Fruit fly (Drosophila melanogaster) whole organism, embryonic: ENCODE data around the gene Polr1H.

Source experiments
- Adf1 ChIP-seq: fragments of 200-800 bp; sonication (Bioruptor generic); IDR thresholded peaks from 2 replicates; pipeline ENCODE4 v1.3.6; 2022; ENCODE audit warnings: missing biosample characterization, missing genetic modification characterization
- B-H2 ChIP-seq: fragments of 200-800 bp; sonication (Bioruptor generic); optimal IDR thresholded peaks from 2 replicates; lab custom pipeline; 2018; ENCODE audit warnings: missing biosample characterization, mild to moderate bottlenecking, missing genetic modification characterization
- Bgb ChIP-seq: fragments of 200-800 bp; sonication (Bioruptor generic); IDR thresholded peaks from 2 replicates; pipeline ENCODE4 v1.3.6; 2022; ENCODE audit warnings: missing biosample characterization, missing genetic modification characterization; ENCODE audit not compliant: partially characterized antibody
- Blimp-1 ChIP-seq: fragments of 200-800 bp; sonication (Bioruptor generic); optimal IDR thresholded peaks from 3 replicates; lab custom pipeline; 2018; ENCODE audit warnings: missing biosample characterization, missing genetic modification characterization, mild to moderate bottlenecking, moderate library complexity, missing genetic modification reagents
- CG11504 ChIP-seq: fragments of 200-800 bp; sonication (Bioruptor generic); optimal IDR thresholded peaks from 3 replicates; lab custom pipeline; 2019; ENCODE audit warnings: missing biosample characterization, mild to moderate bottlenecking, missing genetic modification characterization, moderate library complexity
- CG13287 ChIP-seq: fragments of 200-800 bp; sonication (Bioruptor generic); IDR thresholded peaks from 2 replicates; pipeline ENCODE4 v1.3.6; 2022; ENCODE audit warnings: missing biosample characterization, missing genetic modification characterization; ENCODE audit not compliant: partially characterized antibody
- CG15011 ChIP-seq: fragments of 200-800 bp; sonication (Bioruptor generic); optimal IDR thresholded peaks from 3 replicates; lab custom pipeline; 2018; ENCODE audit warnings: missing biosample characterization, mild to moderate bottlenecking, missing genetic modification characterization
- CG15479 ChIP-seq: fragments of 200-800 bp; sonication (Bioruptor generic); optimal IDR thresholded peaks from 3 replicates; lab custom pipeline; 2019; ENCODE audit warnings: missing biosample characterization, mild to moderate bottlenecking, missing genetic modification characterization, moderate library complexity
- CG17359 ChIP-seq: fragments of 200-800 bp; sonication (Bioruptor generic); optimal IDR thresholded peaks from 3 replicates; lab custom pipeline; 2018; ENCODE audit warnings: missing biosample characterization, mild to moderate bottlenecking, missing genetic modification characterization, moderate library complexity
- CG17912 ChIP-seq: fragments of 200-800 bp; sonication (Bioruptor generic); optimal IDR thresholded peaks from 2 replicates; lab custom pipeline; 2018; ENCODE audit warnings: missing biosample characterization, mild to moderate bottlenecking, missing genetic modification characterization
- CG18764 ChIP-seq: fragments of 200-800 bp; sonication (Bioruptor generic); optimal IDR thresholded peaks from 3 replicates; lab custom pipeline; 2016; ENCODE audit warnings: missing biosample characterization, missing genetic modification characterization
- CG2199 ChIP-seq: fragments of 200-800 bp; sonication (Bioruptor generic); IDR thresholded peaks from 3 replicates; pipeline ENCODE4 v1.3.6; 2022; ENCODE audit warnings: missing biosample characterization, missing genetic modification characterization
- CG30403 ChIP-seq: fragments of 200-800 bp; sonication (Bioruptor generic); optimal IDR thresholded peaks from 3 replicates; lab custom pipeline; 2016; ENCODE audit warnings: missing biosample characterization, missing genetic modification characterization
- CG3163 ChIP-seq: fragments of 200-800 bp; sonication (Bioruptor generic); optimal IDR thresholded peaks from 3 replicates; lab custom pipeline; 2016; ENCODE audit warnings: missing biosample characterization, missing genetic modification characterization
- CG5180 ChIP-seq: fragments of 200-800 bp; sonication (Bioruptor generic); optimal IDR thresholded peaks from 3 replicates; lab custom pipeline; 2017; ENCODE audit warnings: missing biosample characterization, missing genetic modification characterization, mild to moderate bottlenecking, moderate library complexity, missing genetic modification reagents
- CG5245 ChIP-seq: fragments of 200-800 bp; sonication (Bioruptor generic); optimal IDR thresholded peaks from 3 replicates; lab custom pipeline; 2016; ENCODE audit warnings: missing biosample characterization, missing genetic modification characterization
- CG7839 ChIP-seq: fragments of 200-800 bp; sonication (Bioruptor generic); optimal IDR thresholded peaks from 3 replicates; lab custom pipeline; 2018; ENCODE audit warnings: missing biosample characterization, mild to moderate bottlenecking, missing genetic modification characterization, moderate library complexity
- CG8478 ChIP-seq: fragments of >200 bp; optimal IDR thresholded peaks from 2 replicates; lab custom pipeline; 2018
- Deaf1 ChIP-seq: fragments of 200-800 bp; optimal IDR thresholded peaks from 3 replicates; lab custom pipeline; 2019; ENCODE audit warnings: missing biosample characterization, mild to moderate bottlenecking, missing genetic modification characterization, moderate library complexity
- Ets65A ChIP-seq: fragments of 200-800 bp; sonication (Bioruptor generic); peaks from one replicate; lab custom pipeline; 2016; ENCODE audit warnings: missing biosample characterization, missing genetic modification characterization
- Hr78 ChIP-seq, 2 experiments: fragments of 200-800 bp in 1 of 2; fragments of >200 bp in 1 of 2; sonication (Bioruptor generic) in 1 of 2; optimal IDR thresholded peaks; 2 replicates each; lab custom pipeline; 2017 to 2019; ENCODE audit warnings: missing biosample characterization in 2 of 2, missing genetic modification characterization in 2 of 2, mild to moderate bottlenecking in 1 of 2, moderate library complexity in 1 of 2
- Jarid2 ChIP-seq: fragments of 200-800 bp; sonication (Bioruptor generic); optimal IDR thresholded peaks from 3 replicates; lab custom pipeline; 2017; ENCODE audit warnings: mild to moderate bottlenecking, missing biosample characterization, missing genetic modification reagents, missing genetic modification characterization
- Med ChIP-seq: fragments of 200-800 bp; sonication (Bioruptor generic); peaks from one replicate; lab custom pipeline; 2016; ENCODE audit warnings: missing biosample characterization, missing genetic modification characterization, mild to moderate bottlenecking, inconsistent platforms, moderate library complexity
- abd-A ChIP-seq: fragments of 200-800 bp; sonication (Bioruptor generic); optimal IDR thresholded peaks from 3 replicates; lab custom pipeline; 2019; ENCODE audit warnings: missing biosample characterization, mild to moderate bottlenecking, missing genetic modification characterization, moderate library complexity
- cg ChIP-seq: fragments of 200-800 bp; sonication (Bioruptor generic); optimal IDR thresholded peaks from 3 replicates; lab custom pipeline; 2019; ENCODE audit warnings: missing biosample characterization, mild to moderate bottlenecking, missing genetic modification characterization, moderate library complexity
- chinmo ChIP-seq: fragments of 200-800 bp; sonication (Bioruptor generic); IDR thresholded peaks from 4 replicates; pipeline ENCODE4 v1.3.6; 2022; ENCODE audit warnings: missing biosample characterization, missing genetic modification characterization; ENCODE audit not compliant: partially characterized antibody
- chm ChIP-seq: fragments of 200-800 bp; sonication (Bioruptor generic); IDR thresholded peaks from 2 replicates; pipeline ENCODE4 v1.3.6; 2022; ENCODE audit warnings: missing biosample characterization, missing genetic modification characterization
- crol ChIP-seq: fragments of 200-800 bp; sonication (Bioruptor generic); IDR thresholded peaks from 2 replicates; pipeline ENCODE4 v1.3.6; 2022; ENCODE audit warnings: missing biosample characterization, missing genetic modification characterization
- dati ChIP-seq: fragments of 200-800 bp; sonication (Bioruptor generic); IDR thresholded peaks from 2 replicates; pipeline ENCODE4 v1.3.6; 2022; ENCODE audit warnings: missing biosample characterization, missing genetic modification characterization
- gsb-n ChIP-seq: fragments of 200-800 bp; sonication (Bioruptor generic); optimal IDR thresholded peaks from 3 replicates; lab custom pipeline; 2018; ENCODE audit warnings: missing biosample characterization, mild to moderate bottlenecking, missing genetic modification characterization
- her ChIP-seq: fragments of 200-800 bp; sonication (Bioruptor generic); optimal IDR thresholded peaks from 2 replicates; lab custom pipeline; 2016; ENCODE audit warnings: missing biosample characterization, missing genetic modification characterization
- mam ChIP-seq: fragments of 200-800 bp; sonication (Bioruptor generic); optimal IDR thresholded peaks from 3 replicates; lab custom pipeline; 2016; ENCODE audit warnings: missing biosample characterization, missing genetic modification characterization
- nom ChIP-seq: fragments of 200-800 bp; sonication (Bioruptor generic); optimal IDR thresholded peaks from 2 replicates; lab custom pipeline; 2017; ENCODE audit warnings: missing biosample characterization, missing genetic modification characterization, mild to moderate bottlenecking, moderate library complexity, missing genetic modification reagents
- pzg ChIP-seq: fragments of 200-800 bp; sonication (Bioruptor generic); optimal IDR thresholded peaks from 3 replicates; lab custom pipeline; 2018; ENCODE audit warnings: missing biosample characterization, mild to moderate bottlenecking, missing genetic modification characterization, moderate library complexity
- sens ChIP-seq: fragments of 200-800 bp; sonication (Bioruptor generic); peaks from one replicate; lab custom pipeline; 2016; ENCODE audit warnings: missing biosample characterization, missing genetic modification characterization
- sqz ChIP-seq: fragments of 200-800 bp; sonication (Bioruptor generic); optimal IDR thresholded peaks from 3 replicates; lab custom pipeline; 2018; ENCODE audit warnings: missing biosample characterization, mild to moderate bottlenecking, missing genetic modification characterization
- sr ChIP-seq: fragments of 200-800 bp; sonication (Bioruptor generic); IDR thresholded peaks from 3 replicates; pipeline ENCODE4 v1.3.6; 2022; ENCODE audit warnings: missing biosample characterization, missing genetic modification characterization
- ssp ChIP-seq: fragments of 200-800 bp; sonication (Bioruptor generic); IDR thresholded peaks from 2 replicates; pipeline ENCODE4 v1.3.6; 2022; ENCODE audit warnings: missing biosample characterization, missing genetic modification characterization
- tna ChIP-seq: fragments of 200-800 bp; sonication (Bioruptor generic); IDR thresholded peaks from 2 replicates; pipeline ENCODE4 v1.3.6; 2022; ENCODE audit warnings: missing biosample characterization, missing genetic modification characterization; ENCODE audit not compliant: partially characterized antibody
- vvl ChIP-seq: fragments of 200-800 bp; sonication (Bioruptor generic); IDR thresholded peaks from 2 replicates; pipeline ENCODE4 v1.3.6; 2022; ENCODE audit warnings: missing biosample characterization, missing genetic modification characterization
- z ChIP-seq: fragments of 200-800 bp; sonication (Bioruptor generic); IDR thresholded peaks from 3 replicates; pipeline ENCODE4 v1.3.6; 2022; ENCODE audit warnings: missing biosample characterization, missing genetic modification characterization
- zen2 ChIP-seq: fragments of 200-800 bp; sonication (Bioruptor generic); IDR thresholded peaks from 3 replicates; pipeline ENCODE4 v1.3.6; 2022; ENCODE audit warnings: missing biosample characterization, missing genetic modification characterization; ENCODE audit not compliant: partially characterized antibody

Polr1H gene

dm6 chr3R:21793760-21794159 is 16.1 kb upstream of the Polr1H start:
- TF ChIP-seq sqz (GFP tag; lab: Kevin White, UChicago) (no peak), CG7839 (tag; lab: Kevin White, UChicago) (no peak), cg (peak; percentile 62), abd-A (tag; lab: Kevin White, UChicago) (peak; percentile 96), CG18764 (GFP tag; lab: Kevin White, UChicago) (no peak), crol (GFP tag; lab: Robert Waterston, UW) (0 out of 2 replicates have a peak, but pooled peaks have one; percentile 43), CG8478 (peak; percentile 55), her (GFP tag; lab: Kevin White, UChicago) (no peak), Ets65A (GFP tag; lab: Kevin White, UChicago) (peak; percentile 60), tna (no peak), ssp (GFP tag; lab: Robert Waterston, UW) (no peak), Adf1 (GFP tag; lab: Robert Waterston, UW) (peak; percentile 22; the same call in 1 of the 2 replicates), B-H2 (no peak), CG17912 (no peak)

DNA sequence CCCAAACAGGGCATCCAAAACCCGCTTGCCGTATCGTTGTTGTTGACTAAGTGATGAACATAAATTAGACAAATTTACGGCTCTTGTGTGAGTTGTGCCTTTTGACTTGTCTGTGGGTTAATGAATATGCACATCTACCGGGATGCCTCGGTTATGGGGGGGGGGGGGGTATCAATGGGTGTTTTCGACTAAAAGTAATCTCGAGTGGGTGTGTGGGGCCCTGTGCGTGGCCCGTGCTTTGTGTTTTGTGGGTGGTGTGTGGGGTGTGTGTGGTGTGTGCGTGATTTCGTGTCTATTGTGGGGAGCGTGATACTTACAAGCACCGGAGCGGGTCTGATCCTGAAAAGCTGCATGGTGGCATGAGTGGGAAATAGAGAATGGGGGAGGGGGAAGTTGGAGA is 12.7 kb upstream of the Polr1H start:
- TF ChIP-seq abd-A (tag; lab: Kevin White, UChicago) (peak; percentile 54), sens (GFP tag; lab: Kevin White, UChicago) (peak; percentile 12), sr (GFP tag; lab: Robert Waterston, UW) (peak; percentile 79), CG3163 (GFP tag; lab: Kevin White, UChicago) (no peak), CG15011 (no peak)

- TF ChIP-seq CG17359 (tag; lab: Kevin White, UChicago) (no peak), z (GFP tag; lab: Robert Waterston, UW) (peak; percentile 37; the same call in 1 of the 3 replicates), CG11504 (tag; lab: Kevin White, UChicago) (peak; percentile 99), chinmo (GFP tag; lab: Robert Waterston, UW) (peak; percentile 71; the same call in 1 of the 4 replicates), cg (peak; percentile 16), gsb-n (tag; lab: Kevin White, UChicago) (peak; percentile 5), CG2199 (GFP tag; lab: Robert Waterston, UW) (peak; percentile 87), crol (GFP tag; lab: Robert Waterston, UW) (peak; percentile 24; the same call in 1 of the 2 replicates), CG15479 (no peak), vvl (GFP tag; lab: Robert Waterston, UW) (peak; percentile 41; the same call in 1 of the 2 replicates), zen2 (GFP tag; lab: Robert Waterston, UW) (0 out of 3 replicates have a peak, but pooled peaks have one; percentile 12), CG13287 (GFP tag; lab: Robert Waterston, UW) (peak; percentile 11; the same call in 1 of the 2 replicates), nom (GFP tag; lab: Kevin White, UChicago) (peak; percentile 34), Blimp-1 (peak; percentile 18), mam (GFP tag; lab: Kevin White, UChicago) (no peak), chm (GFP tag; lab: Robert Waterston, UW) (peak; percentile 23; the same call in 1 of the 2 replicates), Med (GFP tag; lab: Kevin White, UChicago) (peak; percentile 61), Deaf1 (tag; lab: Kevin White, UChicago) (peak; percentile 67), CG5180 (GFP tag; lab: Kevin White, UChicago) (peak; percentile 95), pzg (GFP tag; lab: Kevin White, UChicago) (no peak), Bgb (GFP tag; lab: Robert Waterston, UW) (peak; percentile 15; the same call in 1 of the 2 replicates), Adf1 (GFP tag; lab: Robert Waterston, UW) (peak; percentile 9; the same call in 1 of the 2 replicates), Hr78 (GFP tag; optimal IDR thresholded peaks at IDR 0.05; lab: Kevin White, UChicago) (peak in 1 of 2 experiments; percentile 95), Jarid2 (GFP tag; lab: Kevin White, UChicago) (peak; percentile 74), CG5245 (GFP tag; lab: Kevin White, UChicago) (no peak), dati (no peak), CG30403 (GFP tag; lab: Kevin White, UChicago) (no peak)
Observed at dm6 chr3R:21782295-21782922, 4.8 kb upstream of the Polr1H start, which contains the start of gene tsl. Gene tsl (minus strand): TSS chr3R:21782536.
